Fruit fly (Drosophila melanogaster): ENCODE results near the gene Prp39.

DNA sequence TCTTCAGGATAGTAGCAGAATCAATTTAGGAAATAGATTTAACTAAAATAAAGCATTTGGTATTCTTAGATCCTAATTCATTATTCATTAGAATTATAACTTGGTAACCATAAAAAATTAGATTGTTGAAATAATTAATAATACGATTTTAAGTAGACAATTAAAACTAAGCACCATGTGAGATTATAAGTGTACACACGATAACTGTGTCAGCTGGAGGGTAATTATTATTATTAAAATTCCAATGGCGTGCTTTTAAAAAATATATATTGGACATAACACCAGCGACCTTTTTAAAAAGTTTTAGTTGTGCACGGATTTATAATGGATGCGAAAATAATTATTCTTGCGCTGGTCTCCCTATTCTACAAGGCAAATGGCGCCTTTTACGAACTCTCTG is 5.5 kb upstream of the Prp39 start, which contains the start of gene CheB98a:
- TF ChIP-seq usp (GFP tag; optimal IDR thresholded peaks at IDR 0.05) (no peak), CG8478 (optimal IDR thresholded peaks at IDR 0.05) (no peak), pan (optimal IDR thresholded peaks at IDR 0.05) (no peak), psq (optimal IDR thresholded peaks at IDR 0.05) (no peak), Dll (optimal IDR thresholded peaks at IDR 0.05) (no peak), EcR (GFP tag; optimal IDR thresholded peaks at IDR 0.05) (no peak)

Data from whole organism.